Worm (Caenorhabditis elegans) whole organism, young adult: Measurements from ENCODE around the gene C27F2.7.

Experiments used
- B0336.3 ChIP-seq: fragments of 200-800 bp; sonication (Bioruptor generic); IDR thresholded peaks from 2 replicates; pipeline ENCODE4 v1.3.6; 2022; ENCODE audit warnings: missing genetic modification characterization, missing compliant biosample characterization
- C06A6.2 ChIP-seq: fragments of 200-800 bp; sonication (Bioruptor generic); conservative IDR thresholded peaks from 2 replicates; pipeline ENCODE4 v1.3.6; 2022; ENCODE audit warnings: missing genetic modification characterization, missing compliant biosample characterization
- C17E4.6 ChIP-seq: fragments of 200-800 bp; sonication (Bioruptor generic); IDR thresholded peaks from 2 replicates; pipeline ENCODE4 v1.3.6; 2022; ENCODE audit warnings: missing genetic modification reagents, missing genetic modification characterization, missing compliant biosample characterization
- D2030.7 ChIP-seq: fragments of 200-800 bp; sonication (Bioruptor generic); IDR thresholded peaks from 2 replicates; pipeline ENCODE4 v1.3.6; 2022; ENCODE audit warnings: missing genetic modification reagents, missing genetic modification characterization, missing compliant biosample characterization
- F33H1.4 ChIP-seq: fragments of 200-800 bp; sonication (Bioruptor generic); IDR thresholded peaks from 2 replicates; pipeline ENCODE4 v1.3.6; 2022; ENCODE audit warnings: missing genetic modification reagents, missing genetic modification characterization, missing compliant biosample characterization
- F52B5.7 ChIP-seq: sonication (generic microtip); optimal IDR thresholded peaks from 2 replicates; lab custom pipeline; 2016; ENCODE audit warnings: mild to moderate bottlenecking, missing genetic modification characterization, missing compliant biosample characterization
- F57A8.1 ChIP-seq: fragments of 200-800 bp; sonication (Bioruptor generic); optimal IDR thresholded peaks from 2 replicates; lab custom pipeline; 2018; ENCODE audit warnings: mild to moderate bottlenecking, missing genetic modification characterization, moderate library complexity, missing compliant biosample characterization
- Y56A3A.18 ChIP-seq: fragments of 200-800 bp; sonication (Bioruptor generic); IDR thresholded peaks from 2 replicates; pipeline ENCODE4 v1.3.6; 2022; ENCODE audit warnings: missing genetic modification reagents, missing genetic modification characterization, missing compliant biosample characterization
- ccch-3 ChIP-seq: fragments of 200-800 bp; sonication (Bioruptor generic); optimal IDR thresholded peaks from 2 replicates; lab custom pipeline; 2018; ENCODE audit warnings: mild to moderate bottlenecking, missing genetic modification characterization, missing compliant biosample characterization
- cebp-1 ChIP-seq, 2 experiments: fragments of 200-800 bp in 1 of 2; sonication (Bioruptor generic) in 1 of 2; sonication (generic microtip) in 1 of 2; IDR thresholded peaks in 1 of 2; optimal IDR thresholded peaks in 1 of 2; 2 replicates each; pipeline versions ENCODE4 v1.3.6 to Lab custom; 2017 to 2022; ENCODE audit warnings: missing compliant biosample characterization in 2 of 2, missing genetic modification characterization in 2 of 2, mild to moderate bottlenecking in 1 of 2, missing genetic modification reagents in 1 of 2, moderate library complexity in 1 of 2
- ceh-100 ChIP-seq: fragments of 200-800 bp; sonication (Bioruptor generic); IDR thresholded peaks from 2 replicates; pipeline ENCODE4 v1.3.6; 2022; ENCODE audit warnings: missing genetic modification reagents, missing genetic modification characterization, missing compliant biosample characterization
- ceh-91 ChIP-seq: fragments of 200-800 bp; sonication (Bioruptor generic); IDR thresholded peaks from 2 replicates; pipeline ENCODE4 v1.3.6; 2022; ENCODE audit warnings: missing genetic modification reagents, missing genetic modification characterization, missing compliant biosample characterization
- chd-7 ChIP-seq: sonication (generic microtip); optimal IDR thresholded peaks from 2 replicates; lab custom pipeline; 2016; ENCODE audit warnings: mild to moderate bottlenecking, missing genetic modification characterization, moderate library complexity, missing compliant biosample characterization
- die-1 ChIP-seq: sonication (generic microtip); optimal IDR thresholded peaks from 2 replicates; lab custom pipeline; 2016; ENCODE audit warnings: missing genotype, mild to moderate bottlenecking, missing genetic modification characterization, missing compliant biosample characterization
- dpff-1 ChIP-seq: sonication (generic microtip); optimal IDR thresholded peaks from 2 replicates; lab custom pipeline; 2017; ENCODE audit warnings: mild to moderate bottlenecking, missing genetic modification characterization, missing compliant biosample characterization
- efl-1 ChIP-seq: fragments of 150-350 bp; optimal IDR thresholded peaks from 2 replicates; lab custom pipeline; 2014; ENCODE audit warnings: missing biosample characterization, missing genetic modification reagents, missing genetic modification characterization
- egl-18 ChIP-seq: fragments of 200-800 bp; sonication (Bioruptor generic); IDR thresholded peaks from 2 replicates; pipeline ENCODE4 v1.3.6; 2022; ENCODE audit warnings: missing genetic modification reagents, missing genetic modification characterization, missing compliant biosample characterization
- egrh-3 ChIP-seq: fragments of 200-800 bp; sonication (Bioruptor generic); IDR thresholded peaks from 2 replicates; pipeline ENCODE4 v1.3.6; 2022; ENCODE audit warnings: missing genetic modification reagents, missing genetic modification characterization, missing compliant biosample characterization
- ekl-4 ChIP-seq: fragments of 200-800 bp; sonication (Bioruptor generic); IDR thresholded peaks from 2 replicates; pipeline ENCODE4 v1.3.6; 2022; ENCODE audit warnings: missing genetic modification reagents, missing genetic modification characterization, missing compliant biosample characterization
- ets-4 ChIP-seq: fragments of 200-800 bp; sonication (Bioruptor generic); optimal IDR thresholded peaks from 2 replicates; lab custom pipeline; 2018; ENCODE audit warnings: mild to moderate bottlenecking, missing genetic modification characterization, missing compliant biosample characterization
- fkh-3 ChIP-seq: sonication (generic microtip); optimal IDR thresholded peaks from 2 replicates; lab custom pipeline; 2016; ENCODE audit warnings: mild to moderate bottlenecking, missing genetic modification characterization, missing compliant biosample characterization
- him-1 ChIP-seq: sonication (generic microtip); optimal IDR thresholded peaks from 2 replicates; lab custom pipeline; 2016; ENCODE audit warnings: missing genotype, missing genetic modification reagents, missing genetic modification characterization, missing compliant biosample characterization
- hrde-1 ChIP-seq: sonication (generic microtip); optimal IDR thresholded peaks from 2 replicates; lab custom pipeline; 2016; ENCODE audit warnings: missing genetic modification characterization, mild to moderate bottlenecking, missing compliant biosample characterization, moderate library complexity, missing genotype, missing genetic modification reagents, borderline replicate concordance
- lin-26 ChIP-seq: fragments of 200-800 bp; sonication (Bioruptor generic); IDR thresholded peaks from 2 replicates; pipeline ENCODE4 v1.3.6; 2022; ENCODE audit warnings: missing genetic modification reagents, missing genetic modification characterization, missing compliant biosample characterization
- madf-10 ChIP-seq: sonication (generic microtip); optimal IDR thresholded peaks from 2 replicates; lab custom pipeline; 2016; ENCODE audit warnings: mild to moderate bottlenecking, missing genetic modification characterization, missing compliant biosample characterization
- madf-6 ChIP-seq: fragments of 200-800 bp; sonication (Bioruptor generic); IDR thresholded peaks from 2 replicates; pipeline ENCODE4 v1.3.6; 2022; ENCODE audit warnings: missing genetic modification reagents, missing genetic modification characterization, missing compliant biosample characterization
- madf-8 ChIP-seq: fragments of 200-800 bp; sonication (Bioruptor generic); conservative IDR thresholded peaks from 2 replicates; pipeline ENCODE4 v1.3.6; 2022; ENCODE audit warnings: missing genetic modification reagents, missing genetic modification characterization, missing compliant biosample characterization
- nfyb-1 ChIP-seq: fragments of 200-800 bp; sonication (Bioruptor generic); IDR thresholded peaks from 2 replicates; pipeline ENCODE4 v1.3.6; 2022; ENCODE audit warnings: missing genetic modification reagents, missing genetic modification characterization, missing compliant biosample characterization
- nhr-120 ChIP-seq: fragments of 200-800 bp; sonication (Bioruptor generic); IDR thresholded peaks from 2 replicates; pipeline ENCODE4 v1.3.6; 2022; ENCODE audit warnings: missing genetic modification characterization, missing compliant biosample characterization
- nhr-27 ChIP-seq: fragments of 200-800 bp; sonication (Bioruptor generic); optimal IDR thresholded peaks from 2 replicates; lab custom pipeline; 2018; ENCODE audit warnings: mild to moderate bottlenecking, missing genetic modification characterization, moderate library complexity, missing compliant biosample characterization
- nhr-80 ChIP-seq: sonication (generic microtip); optimal IDR thresholded peaks from 2 replicates; lab custom pipeline; 2016; ENCODE audit warnings: missing genetic modification characterization, missing compliant biosample characterization
- pbrm-1 ChIP-seq: fragments of 200-800 bp; sonication (Bioruptor generic); IDR thresholded peaks from 2 replicates; pipeline ENCODE4 v1.3.6; 2022; ENCODE audit warnings: missing genetic modification reagents, missing genetic modification characterization, missing compliant biosample characterization
- rcor-1 ChIP-seq: fragments of 200-800 bp; sonication (Bioruptor generic); IDR thresholded peaks from 2 replicates; pipeline ENCODE4 v1.3.6; 2022; ENCODE audit warnings: missing genetic modification reagents, missing genetic modification characterization, missing compliant biosample characterization
- rec-8 ChIP-seq, 2 experiments: sonication (generic microtip); optimal IDR thresholded peaks; 2 replicates each; lab custom pipeline; 2016; ENCODE audit warnings: mild to moderate bottlenecking in 2 of 2, missing genetic modification characterization in 2 of 2, missing genetic modification reagents in 2 of 2, missing genotype in 2 of 2, missing biosample characterization in 1 of 2, missing compliant biosample characterization in 1 of 2, moderate library complexity in 1 of 2
- snpc-4 ChIP-seq, 5 experiments: fragments of 150-350 bp in 1 of 5; sonication (generic microtip) in 4 of 5; optimal IDR thresholded peaks; 2 replicates each; lab custom pipeline; 2014 to 2018; ENCODE audit warnings: missing genetic modification characterization in 5 of 5, missing biosample characterization in 3 of 5, antibody characterized with exemption in 2 of 5, mild to moderate bottlenecking in 2 of 5, missing compliant biosample characterization in 2 of 5, missing genotype in 2 of 5, moderate library complexity in 2 of 5, missing genetic modification reagents in 1 of 5
- tbp1 ChIP-seq: fragments of 200-800 bp; sonication (Bioruptor generic); optimal IDR thresholded peaks from 2 replicates; lab custom pipeline; 2018; ENCODE audit warnings: mild to moderate bottlenecking, missing genetic modification characterization, missing compliant biosample characterization
- unc-130 ChIP-seq: sonication (generic microtip); optimal IDR thresholded peaks from 2 replicates; lab custom pipeline; 2016; ENCODE audit warnings: missing genetic modification reagents, missing genetic modification characterization, missing compliant biosample characterization
- unc-62 ChIP-seq: fragments of 150-350 bp; optimal IDR thresholded peaks from 2 replicates; lab custom pipeline; 2014; ENCODE audit warnings: missing biosample characterization, missing genetic modification reagents, missing genetic modification characterization
- zfh-2 ChIP-seq: fragments of 200-800 bp; sonication (Bioruptor generic); conservative IDR thresholded peaks from 2 replicates; pipeline ENCODE4 v1.3.6; 2022; ENCODE audit warnings: missing genetic modification reagents, missing genetic modification characterization, missing compliant biosample characterization
- ztf-28 ChIP-seq: fragments of 200-800 bp; sonication (Bioruptor generic); IDR thresholded peaks from 2 replicates; pipeline ENCODE4 v1.3.6; 2022; ENCODE audit warnings: missing genetic modification reagents, missing genetic modification characterization, missing compliant biosample characterization
- ztf-6 ChIP-seq: fragments of 200-800 bp; sonication (Bioruptor generic); IDR thresholded peaks from 2 replicates; pipeline ENCODE4 v1.3.6; 2022; ENCODE audit warnings: missing genetic modification reagents, missing genetic modification characterization, missing compliant biosample characterization

C27F2.7 gene

ce11 chrIII:4948631-4949030 lies 35.7 kb downstream of the C27F2.7 start (continued):
- TF ChIP-seq him-1 (tag; lab: Kevin White, UChicago) (no peak), ccch-3 (no peak), nhr-27 (tag; lab: Kevin White, UChicago) (no peak), ekl-4 (GFP tag; lab: Robert Waterston, UW) (no peak), cebp-1 (GFP tag; IDR thresholded peaks at IDR 0.05; lab: Robert Waterston, UW) (no peak), cebp-1 (tag; optimal IDR thresholded peaks at IDR 0.05; lab: Kevin White, UChicago) (no peak), ceh-91 (GFP tag; lab: Robert Waterston, UW) (no peak), F52B5.7 (no peak), madf-10 (tag; lab: Kevin White, UChicago) (no peak), unc-130 (no peak), unc-62 (no peak), ets-4 (GFP tag; lab: Kevin White, UChicago) (no peak), dpff-1 (tag; lab: Kevin White, UChicago) (no peak), zfh-2 (peak; percentile 90), C06A6.2 (no peak), madf-6 (GFP tag; lab: Robert Waterston, UW) (peak; percentile 50; the same call in 1 of the 2 replicates), tbp1 (GFP tag; lab: Kevin White, UChicago) (no peak), egl-18 (no peak), hrde-1 (tag; lab: Kevin White, UChicago) (no peak), rec-8 (tag; optimal IDR thresholded peaks at IDR 0.05; lab: Kevin White, UChicago) (no peak), D2030.7 (GFP tag; lab: Robert Waterston, UW) (peak; percentile 25; the same call in 1 of the 2 replicates), madf-8 (GFP tag; lab: Robert Waterston, UW) (no peak), nhr-120 (no peak), snpc-4 (GFP tag; optimal IDR thresholded peaks at IDR 0.05; lab: Kevin White, UChicago) (no peak), snpc-4 (tag; optimal IDR thresholded peaks at IDR 0.05; lab: Kevin White, UChicago) (no peak), Y56A3A.18 (GFP tag; lab: Robert Waterston, UW) (no peak), ceh-100 (GFP tag; lab: Robert Waterston, UW) (no peak), efl-1 (peak; percentile 48), nfyb-1 (GFP tag; lab: Robert Waterston, UW) (no peak), F33H1.4 (no peak; the same call in 1 of the 2 replicates)

ce11 chrIII:4947352-4947751 lies 36.9 kb downstream of the C27F2.7 start:
- TF ChIP-seq lin-26 (GFP tag; lab: Robert Waterston, UW) (peak; percentile 48; the same call in 1 of the 2 replicates), nhr-80 (tag; lab: Kevin White, UChicago) (no peak), zfh-2 (peak; percentile 87), ceh-100 (GFP tag; lab: Robert Waterston, UW) (peak; percentile 50), pbrm-1 (0 out of 2 replicates have a peak, but pooled peaks have one; percentile 35), egrh-3 (peak; percentile 71), C17E4.6 (GFP tag; lab: Robert Waterston, UW) (0 out of 2 replicates have a peak, but pooled peaks have one; percentile 20), F33H1.4 (0 out of 2 replicates have a peak, but pooled peaks have one; percentile 8), ccch-3 (no peak), madf-6 (GFP tag; lab: Robert Waterston, UW) (peak; percentile 45), fkh-3 (tag; lab: Kevin White, UChicago) (peak; percentile 20), ztf-6 (GFP tag; lab: Robert Waterston, UW) (peak; percentile 11; the same call in 1 of the 2 replicates), him-1 (tag; lab: Kevin White, UChicago) (peak; percentile 5), die-1 (tag; lab: Kevin White, UChicago) (no peak), snpc-4 (GFP tag; optimal IDR thresholded peaks at IDR 0.05; lab: Kevin White, UChicago) (no peak), snpc-4 (tag; optimal IDR thresholded peaks at IDR 0.05; lab: Kevin White, UChicago) (no peak), B0336.3 (GFP tag; lab: Robert Waterston, UW) (peak; percentile 56; the same call in 1 of the 2 replicates), chd-7 (tag; lab: Kevin White, UChicago) (peak; percentile 56), ztf-28 (GFP tag; lab: Robert Waterston, UW) (0 out of 2 replicates have a peak, but pooled peaks have one; percentile 21), F57A8.1 (no peak), rcor-1 (GFP tag; lab: Robert Waterston, UW) (0 out of 2 replicates have a peak, but pooled peaks have one; percentile 15)
- TF ChIP-seq, all 124 proteins: peak for 15
